Worm (Caenorhabditis elegans): ENCODE measurements around the gene smvt-1.

ce11 chrX:2583135-2583683 is 34.4 kb upstream of the smvt-1 start:
- TF ChIP-seq F23B12.7 (tag; optimal IDR thresholded peaks at IDR 0.05; ENCODE audit: insufficient read depth) (no peak), B0261.1 (tag; optimal IDR thresholded peaks at IDR 0.05) (no peak), hsf-1 (GFP tag; IDR thresholded peaks at IDR 0.05) (no peak), snpc-3.4 (tag; optimal IDR thresholded peaks at IDR 0.05) (no peak), lin-26 (GFP tag; IDR thresholded peaks at IDR 0.05) (no peak), B0336.3 (GFP tag; IDR thresholded peaks at IDR 0.05) (no peak), zfh-2 (GFP tag; conservative IDR thresholded peaks at IDR 0.05) (no peak), nfyb-1 (GFP tag; IDR thresholded peaks at IDR 0.05) (no peak), dox-1 (GFP tag; IDR thresholded peaks at IDR 0.05) (no peak), rcor-1 (GFP tag; IDR thresholded peaks at IDR 0.05) (no peak), madf-10 (tag; optimal IDR thresholded peaks at IDR 0.05) (no peak), lsl-1 (GFP tag; optimal IDR thresholded peaks at IDR 0.05) (no peak), snpc-4 (GFP tag; optimal IDR thresholded peaks at IDR 0.05) (no peak), snpc-4 (tag; optimal IDR thresholded peaks at IDR 0.05) (no peak), aptf-2 (GFP tag; conservative IDR thresholded peaks at IDR 0.05) (no peak)

Data from whole organism, young adult.